Worm (Caenorhabditis elegans) whole organism, late embryonic: ENCODE measurements around the gene C29H12.2.

Experiments
- ama-1 ChIP-seq: fragments of 150-350 bp; optimal IDR thresholded peaks from 2 replicates; lab custom pipeline; 2014
- ceh-48 ChIP-seq: sonication (generic microtip); optimal IDR thresholded peaks from 2 replicates; lab custom pipeline; 2016; ENCODE audit warnings: missing genetic modification characterization, inconsistent platforms, missing compliant biosample characterization
- fax-1 ChIP-seq: sonication (generic microtip); optimal IDR thresholded peaks from 2 replicates; lab custom pipeline; 2016; ENCODE audit warnings: missing genotype, missing genetic modification characterization, missing compliant biosample characterization
- npax-4 ChIP-seq: sonication (generic microtip); optimal IDR thresholded peaks from 2 replicates; lab custom pipeline; 2016; ENCODE audit warnings: missing genetic modification characterization, missing compliant biosample characterization
- rnt-1 ChIP-seq: sonication (generic microtip); optimal IDR thresholded peaks from 2 replicates; lab custom pipeline; 2016; ENCODE audit warnings: missing genetic modification characterization, missing compliant biosample characterization

- TF ChIP-seq npax-4 (tag; lab: Kevin White, UChicago) (no peak), ama-1 (lab: Kevin White, UChicago) (no peak), rnt-1 (tag; lab: Kevin White, UChicago) (no peak), fax-1 (tag; lab: Kevin White, UChicago) (no peak), ceh-48 (no peak)
Observed at ce11 chrII:6175027-6175426, 51.4 kb downstream of the C29H12.2 start.
